Fruit fly (Drosophila melanogaster) whole organism, embryonic: ENCODE results near the gene CG11975.

Experiments
- Atf-2 ChIP-seq: fragments of 200-800 bp; sonication (Bioruptor generic); optimal IDR thresholded peaks from 2 replicates; lab custom pipeline; 2016; ENCODE audit warnings: missing biosample characterization, missing genetic modification characterization
- Bgb ChIP-seq: fragments of 200-800 bp; sonication (Bioruptor generic); IDR thresholded peaks from 2 replicates; pipeline ENCODE4 v1.3.6; 2022; ENCODE audit warnings: missing biosample characterization, missing genetic modification characterization; ENCODE audit not compliant: partially characterized antibody
- CG10267 ChIP-seq: fragments of 200-800 bp; sonication (Bioruptor generic); optimal IDR thresholded peaks from 2 replicates; lab custom pipeline; 2018; ENCODE audit warnings: missing biosample characterization, mild to moderate bottlenecking, missing genetic modification characterization, moderate library complexity
- CG10654 ChIP-seq: fragments of 200-800 bp; sonication (Bioruptor generic); optimal IDR thresholded peaks from 2 replicates; lab custom pipeline; 2016; ENCODE audit warnings: missing biosample characterization, missing genetic modification characterization
- CG11723 ChIP-seq: fragments of 200-800 bp; sonication (Bioruptor generic); optimal IDR thresholded peaks from 2 replicates; lab custom pipeline; 2017; ENCODE audit warnings: missing biosample characterization, mild to moderate bottlenecking, missing genetic modification characterization
- CG12071 ChIP-seq: fragments of 200-800 bp; sonication (Bioruptor generic); optimal IDR thresholded peaks from 3 replicates; lab custom pipeline; 2018; ENCODE audit warnings: missing biosample characterization, mild to moderate bottlenecking, missing genetic modification characterization
- CG15011 ChIP-seq: fragments of 200-800 bp; sonication (Bioruptor generic); optimal IDR thresholded peaks from 3 replicates; lab custom pipeline; 2018; ENCODE audit warnings: missing biosample characterization, mild to moderate bottlenecking, missing genetic modification characterization
- CG15479 ChIP-seq: fragments of 200-800 bp; sonication (Bioruptor generic); optimal IDR thresholded peaks from 3 replicates; lab custom pipeline; 2019; ENCODE audit warnings: missing biosample characterization, mild to moderate bottlenecking, missing genetic modification characterization, moderate library complexity
- CG15514 ChIP-seq: fragments of 200-800 bp; sonication (Bioruptor generic); optimal IDR thresholded peaks from 3 replicates; lab custom pipeline; 2017; ENCODE audit warnings: missing biosample characterization, missing genetic modification characterization, mild to moderate bottlenecking, moderate library complexity, missing genetic modification reagents
- CG1602 ChIP-seq: fragments of 200-800 bp; sonication (Bioruptor generic); optimal IDR thresholded peaks from 3 replicates; lab custom pipeline; 2016; ENCODE audit warnings: missing biosample characterization, missing genetic modification characterization
- CG1647 ChIP-seq: fragments of 200-800 bp; sonication (Bioruptor generic); optimal IDR thresholded peaks from 3 replicates; lab custom pipeline; 2016; ENCODE audit warnings: missing biosample characterization, missing genetic modification characterization
- CG17829 ChIP-seq: fragments of 200-800 bp; optimal IDR thresholded peaks from 2 replicates; lab custom pipeline; 2019; ENCODE audit warnings: missing biosample characterization, mild to moderate bottlenecking, missing genetic modification characterization, moderate library complexity
- CG30403 ChIP-seq: fragments of 200-800 bp; sonication (Bioruptor generic); optimal IDR thresholded peaks from 3 replicates; lab custom pipeline; 2016; ENCODE audit warnings: missing biosample characterization, missing genetic modification characterization
- CG3407 ChIP-seq: fragments of 200-800 bp; sonication (Bioruptor generic); optimal IDR thresholded peaks from 2 replicates; lab custom pipeline; 2018; ENCODE audit warnings: missing biosample characterization, mild to moderate bottlenecking, missing genetic modification characterization
- CG34224 ChIP-seq: fragments of 200-800 bp; sonication (Bioruptor generic); IDR thresholded peaks from 3 replicates; pipeline ENCODE4 v1.3.6; 2022; ENCODE audit warnings: missing biosample characterization, missing genetic modification characterization; ENCODE audit not compliant: partially characterized antibody
- CG34376 ChIP-seq: fragments of 200-800 bp; sonication (Bioruptor generic); optimal IDR thresholded peaks from 2 replicates; lab custom pipeline; 2018; ENCODE audit warnings: missing biosample characterization, mild to moderate bottlenecking, missing genetic modification characterization
- CG3847 ChIP-seq: fragments of 200-800 bp; sonication (Bioruptor generic); IDR thresholded peaks from 2 replicates; pipeline ENCODE4 v1.3.6; 2022; ENCODE audit warnings: missing biosample characterization, missing genetic modification characterization
- CG42726 ChIP-seq: fragments of 200-800 bp; sonication (Bioruptor generic); IDR thresholded peaks from 2 replicates; pipeline ENCODE4 v1.3.6; 2022; ENCODE audit warnings: missing biosample characterization, missing genetic modification characterization; ENCODE audit not compliant: partially characterized antibody
- CG6254 ChIP-seq: fragments of 200-800 bp; sonication (Bioruptor generic); optimal IDR thresholded peaks from 3 replicates; lab custom pipeline; 2017; ENCODE audit warnings: mild to moderate bottlenecking, missing biosample characterization, missing genetic modification reagents, missing genetic modification characterization
- CG6765 ChIP-seq: fragments of 200-800 bp; sonication (Bioruptor generic); optimal IDR thresholded peaks from 3 replicates; lab custom pipeline; 2017; ENCODE audit warnings: missing biosample characterization, mild to moderate bottlenecking, missing genetic modification characterization
- CG6854 ChIP-seq: fragments of 200-800 bp; sonication (Bioruptor generic); optimal IDR thresholded peaks from 3 replicates; lab custom pipeline; 2017; ENCODE audit warnings: missing biosample characterization, mild to moderate bottlenecking, missing genetic modification characterization
- CG7745 ChIP-seq: fragments of 200-800 bp; sonication (Bioruptor generic); optimal IDR thresholded peaks from 2 replicates; lab custom pipeline; 2018; ENCODE audit warnings: missing biosample characterization, mild to moderate bottlenecking, missing genetic modification characterization, moderate library complexity
- CG8765 ChIP-seq: fragments of 200-800 bp; sonication (Bioruptor generic); IDR thresholded peaks from 2 replicates; pipeline ENCODE4 v1.3.6; 2022; ENCODE audit warnings: missing biosample characterization, missing genetic modification characterization
- CG9215 ChIP-seq: fragments of 200-800 bp; sonication (Bioruptor generic); IDR thresholded peaks from 2 replicates; pipeline ENCODE4 v1.3.6; 2022; ENCODE audit warnings: missing biosample characterization, missing genetic modification characterization
- CkIIα-i1 ChIP-seq: fragments of 200-800 bp; sonication (Bioruptor generic); IDR thresholded peaks from 2 replicates; pipeline ENCODE4 v1.3.6; 2022; ENCODE audit warnings: missing biosample characterization, missing genetic modification characterization
- Dad ChIP-seq: fragments of 200-800 bp; sonication (Bioruptor generic); optimal IDR thresholded peaks from 3 replicates; lab custom pipeline; 2016; ENCODE audit warnings: missing biosample characterization, missing genetic modification characterization
- Dll ChIP-seq: fragments of 200-800 bp; sonication (Bioruptor generic); IDR thresholded peaks from 4 replicates; pipeline ENCODE4 v1.3.6; 2022; ENCODE audit warnings: missing biosample characterization, missing genetic modification characterization; ENCODE audit not compliant: partially characterized antibody
- Drgx ChIP-seq: fragments of 200-800 bp; sonication (Bioruptor generic); IDR thresholded peaks from 2 replicates; pipeline ENCODE4 v1.3.6; 2022; ENCODE audit warnings: missing biosample characterization, missing genetic modification characterization
- Ets65A ChIP-seq: fragments of 200-800 bp; sonication (Bioruptor generic); peaks from one replicate; lab custom pipeline; 2016; ENCODE audit warnings: missing biosample characterization, missing genetic modification characterization
- Gug ChIP-seq: fragments of 200-800 bp; sonication (Bioruptor generic); IDR thresholded peaks from 4 replicates; pipeline ENCODE4 v1.3.6; 2022; ENCODE audit warnings: missing biosample characterization, missing genetic modification characterization
- Hmr ChIP-seq: fragments of 200-800 bp; sonication (Bioruptor generic); optimal IDR thresholded peaks from 3 replicates; lab custom pipeline; 2017; ENCODE audit warnings: mild to moderate bottlenecking, missing biosample characterization, missing genetic modification reagents, missing genetic modification characterization
- Med ChIP-seq: fragments of 200-800 bp; sonication (Bioruptor generic); peaks from one replicate; lab custom pipeline; 2016; ENCODE audit warnings: missing biosample characterization, missing genetic modification characterization, mild to moderate bottlenecking, inconsistent platforms, moderate library complexity
- Ravus ChIP-seq: fragments of 200-800 bp; sonication (Bioruptor generic); IDR thresholded peaks from 2 replicates; pipeline ENCODE4 v1.3.6; 2022; ENCODE audit warnings: missing biosample characterization, missing genetic modification characterization
- Sry-β ChIP-seq: fragments of 200-800 bp; sonication (Bioruptor generic); optimal IDR thresholded peaks from 2 replicates; lab custom pipeline; 2018; ENCODE audit warnings: missing biosample characterization, mild to moderate bottlenecking, missing genetic modification characterization, moderate library complexity
- bsh ChIP-seq, 2 experiments: fragments of 200-800 bp; sonication (Bioruptor generic); optimal IDR thresholded peaks; 2 replicates each; lab custom pipeline; 2017 to 2018; ENCODE audit warnings: mild to moderate bottlenecking in 2 of 2, missing biosample characterization in 2 of 2, missing genetic modification characterization in 2 of 2, moderate library complexity in 1 of 2
- chinmo ChIP-seq: fragments of 200-800 bp; sonication (Bioruptor generic); IDR thresholded peaks from 4 replicates; pipeline ENCODE4 v1.3.6; 2022; ENCODE audit warnings: missing biosample characterization, missing genetic modification characterization; ENCODE audit not compliant: partially characterized antibody
- corto ChIP-seq: fragments of 200-800 bp; sonication (Bioruptor generic); optimal IDR thresholded peaks from 2 replicates; lab custom pipeline; 2016; ENCODE audit warnings: missing biosample characterization, mild to moderate bottlenecking, missing genetic modification characterization, moderate library complexity
- dm ChIP-seq: fragments of 200-800 bp; sonication (Bioruptor generic); optimal IDR thresholded peaks from 3 replicates; lab custom pipeline; 2016; ENCODE audit warnings: missing biosample characterization, missing genetic modification characterization
- her ChIP-seq: fragments of 200-800 bp; sonication (Bioruptor generic); optimal IDR thresholded peaks from 2 replicates; lab custom pipeline; 2016; ENCODE audit warnings: missing biosample characterization, missing genetic modification characterization
- nerfin-2 ChIP-seq: fragments of 200-800 bp; sonication (Bioruptor generic); IDR thresholded peaks from 2 replicates; pipeline ENCODE4 v1.3.6; 2022; ENCODE audit warnings: missing biosample characterization, missing genetic modification characterization; ENCODE audit not compliant: partially characterized antibody
- nom ChIP-seq: fragments of 200-800 bp; sonication (Bioruptor generic); optimal IDR thresholded peaks from 2 replicates; lab custom pipeline; 2017; ENCODE audit warnings: missing biosample characterization, missing genetic modification characterization, mild to moderate bottlenecking, moderate library complexity, missing genetic modification reagents
- pfk ChIP-seq: fragments of 200-800 bp; sonication (Bioruptor generic); optimal IDR thresholded peaks from 2 replicates; lab custom pipeline; 2018; ENCODE audit warnings: missing biosample characterization, mild to moderate bottlenecking, missing genetic modification characterization, moderate library complexity
- sens ChIP-seq: fragments of 200-800 bp; sonication (Bioruptor generic); peaks from one replicate; lab custom pipeline; 2016; ENCODE audit warnings: missing biosample characterization, missing genetic modification characterization
- sqz ChIP-seq: fragments of 200-800 bp; sonication (Bioruptor generic); optimal IDR thresholded peaks from 3 replicates; lab custom pipeline; 2018; ENCODE audit warnings: missing biosample characterization, mild to moderate bottlenecking, missing genetic modification characterization
- sr ChIP-seq: fragments of 200-800 bp; sonication (Bioruptor generic); IDR thresholded peaks from 3 replicates; pipeline ENCODE4 v1.3.6; 2022; ENCODE audit warnings: missing biosample characterization, missing genetic modification characterization
- unpg ChIP-seq: fragments of 200-800 bp; sonication (Bioruptor generic); optimal IDR thresholded peaks from 3 replicates; lab custom pipeline; 2018; ENCODE audit warnings: missing biosample characterization, mild to moderate bottlenecking, missing genetic modification characterization, moderate library complexity
- usp ChIP-seq: fragments of >200 bp; optimal IDR thresholded peaks from 2 replicates; lab custom pipeline; 2017; ENCODE audit warnings: missing biosample characterization, missing genetic modification characterization
- vvl ChIP-seq: fragments of 200-800 bp; sonication (Bioruptor generic); IDR thresholded peaks from 2 replicates; pipeline ENCODE4 v1.3.6; 2022; ENCODE audit warnings: missing biosample characterization, missing genetic modification characterization
- zfh1 ChIP-seq: fragments of 200-800 bp; sonication (Bioruptor generic); IDR thresholded peaks from 3 replicates; pipeline ENCODE4 v1.3.6; 2022; ENCODE audit warnings: missing biosample characterization, missing genetic modification characterization

CG11975 gene

dm6 chr3R:9013765-9014380, 20.8 kb downstream of the CG11975 start (continued):
- TF ChIP-seq CG34224 (GFP tag; lab: Robert Waterston, UW), result no peak
- peak; percentile 49 for TF ChIP-seq CG1647 (GFP tag; lab: Kevin White, UChicago)
- TF ChIP-seq CG10654 (GFP tag; lab: Kevin White, UChicago), result peak; percentile 10
- TF ChIP-seq Dad (GFP tag; lab: Kevin White, UChicago), result peak; percentile 27
- TF ChIP-seq Ravus, result no peak
- peak; percentile 50 for TF ChIP-seq CG30403 (GFP tag; lab: Kevin White, UChicago)
- no peak for TF ChIP-seq CG7745 (tag; lab: Kevin White, UChicago)
- TF ChIP-seq CG9215 (GFP tag; lab: Robert Waterston, UW), result peak; percentile 47; the same call in 1 of the 2 replicates
- peak; percentile 73 for TF ChIP-seq CG34376 (GFP tag; lab: Kevin White, UChicago)
- TF ChIP-seq dm, result peak; percentile 50
- TF ChIP-seq sens (GFP tag; lab: Kevin White, UChicago), result peak; percentile 93
- TF ChIP-seq CG12071 (GFP tag; lab: Kevin White, UChicago), result no peak
- TF ChIP-seq CkIIα-i1 (GFP tag; lab: Robert Waterston, UW), result no peak
- peak in 1 of 2 experiments; percentile 55 for TF ChIP-seq bsh (GFP tag; optimal IDR thresholded peaks at IDR 0.05; lab: Kevin White, UChicago)
- peak; percentile 6 for TF ChIP-seq CG15479 (GFP tag; lab: Kevin White, UChicago)
- TF ChIP-seq pfk (GFP tag; lab: Kevin White, UChicago), result no peak
- peak; percentile 17 for TF ChIP-seq CG10267 (tag; lab: Kevin White, UChicago)
- TF ChIP-seq zfh1 (GFP tag; lab: Robert Waterston, UW), result peak; percentile 71
- TF ChIP-seq Atf-2 (GFP tag; lab: Kevin White, UChicago), result peak; percentile 22
- no peak for TF ChIP-seq usp
- peak; percentile 14; the same call in 1 of the 2 replicates for TF ChIP-seq nerfin-2 (GFP tag; lab: Robert Waterston, UW)
- peak; percentile 46; the same call in 1 of the 4 replicates for TF ChIP-seq Dll (GFP tag; lab: Robert Waterston, UW)
- TF ChIP-seq Sry-β, result no peak
- no peak for TF ChIP-seq CG42726 (GFP tag; lab: Robert Waterston, UW)
- no peak for TF ChIP-seq CG8765 (GFP tag; lab: Robert Waterston, UW)
- TF ChIP-seq corto, result peak; percentile 45
- TF ChIP-seq Drgx, result peak; percentile 12
- TF ChIP-seq Med (GFP tag; lab: Kevin White, UChicago), result peak; percentile 91
- peak; percentile 31; the same call in 1 of the 4 replicates for TF ChIP-seq Gug
- no peak for TF ChIP-seq CG1602 (GFP tag; lab: Kevin White, UChicago)
- TF ChIP-seq Hmr, result no peak
- TF ChIP-seq CG15514 (GFP tag; lab: Kevin White, UChicago), result peak; percentile 63
- peak; percentile 43 for TF ChIP-seq unpg
- TF ChIP-seq Ets65A, result peak; percentile 78
- TF ChIP-seq CG6765 (GFP tag; lab: Kevin White, UChicago), result peak; percentile 9
- TF ChIP-seq CG6254 (GFP tag; lab: Kevin White, UChicago), result no peak
- peak; percentile 62 for TF ChIP-seq CG3847
- peak; percentile 48; the same call in 1 of the 2 replicates for TF ChIP-seq vvl (GFP tag; lab: Robert Waterston, UW)
- TF ChIP-seq CG17829 (tag; lab: Kevin White, UChicago), result peak; percentile 30
- 0 out of 3 replicates have a peak, but pooled peaks have one; percentile 53 for TF ChIP-seq sr (GFP tag; lab: Robert Waterston, UW)
- no peak for TF ChIP-seq Bgb
- TF ChIP-seq CG6854 (GFP tag; lab: Kevin White, UChicago), result no peak
- no peak for TF ChIP-seq CG11723 (GFP tag; lab: Kevin White, UChicago)
- peak; percentile 38 for TF ChIP-seq nom
- TF ChIP-seq sqz (GFP tag; lab: Kevin White, UChicago), result no peak
- TF ChIP-seq CG15011, result no peak
- peak; percentile 19 for TF ChIP-seq her (GFP tag; lab: Kevin White, UChicago)
- no peak for TF ChIP-seq CG3407
- peak; percentile 46; the same call in 1 of the 4 replicates for TF ChIP-seq chinmo (GFP tag; lab: Robert Waterston, UW)
